Worm (Caenorhabditis elegans) whole organism, mixed stage, embryonic: ENCODE results near the gene rab-30.

ENCODE experiments used
- bed-3 ChIP-seq: fragments of 200-800 bp; sonication (Bioruptor generic); optimal IDR thresholded peaks from 3 replicates; lab custom pipeline; 2018; ENCODE audit warnings: mild to moderate bottlenecking, missing genetic modification characterization, moderate library complexity, missing compliant biosample characterization
- blmp-1 ChIP-seq: fragments of 150-350 bp; optimal IDR thresholded peaks from 2 replicates; lab custom pipeline; 2014; ENCODE audit warnings: missing biosample characterization, missing genetic modification characterization
- ceh-39 ChIP-seq: fragments of 150-350 bp; optimal IDR thresholded peaks from 2 replicates; lab custom pipeline; 2014; ENCODE audit warnings: missing biosample characterization, missing genetic modification characterization
- ceh-83 ChIP-seq: fragments of 200-800 bp; sonication (Bioruptor generic); optimal IDR thresholded peaks from 2 replicates; lab custom pipeline; 2018; ENCODE audit warnings: mild to moderate bottlenecking, missing genetic modification characterization, missing compliant biosample characterization
- cnd-1 ChIP-seq: fragments of 200-800 bp; sonication (Bioruptor generic); optimal IDR thresholded peaks from 2 replicates; lab custom pipeline; 2018; ENCODE audit warnings: mild to moderate bottlenecking, missing genetic modification characterization, missing compliant biosample characterization
- elt-1 ChIP-seq: sonication (generic microtip); optimal IDR thresholded peaks from 2 replicates; lab custom pipeline; 2017; ENCODE audit warnings: missing genetic modification characterization, mild to moderate bottlenecking, missing compliant biosample characterization, antibody characterized with exemption, moderate library complexity, borderline replicate concordance; ENCODE audit not compliant: insufficient read depth
- elt-3 ChIP-seq: fragments of 150-350 bp; optimal IDR thresholded peaks from 2 replicates; lab custom pipeline; 2014; ENCODE audit warnings: missing biosample characterization, missing genetic modification characterization
- flh-1 ChIP-seq: fragments of 200-800 bp; sonication (Bioruptor generic); optimal IDR thresholded peaks from 2 replicates; lab custom pipeline; 2018; ENCODE audit warnings: mild to moderate bottlenecking, missing genetic modification characterization, moderate library complexity, missing compliant biosample characterization
- ham-2 ChIP-seq: fragments of 200-800 bp; sonication (Bioruptor generic); optimal IDR thresholded peaks from 2 replicates; lab custom pipeline; 2018; ENCODE audit warnings: mild to moderate bottlenecking, missing genetic modification characterization, missing compliant biosample characterization
- hlh-1 ChIP-seq: fragments of 150-350 bp; optimal IDR thresholded peaks from 2 replicates; lab custom pipeline; 2014; ENCODE audit warnings: missing biosample characterization, missing genetic modification reagents, missing genetic modification characterization
- lin-32 ChIP-seq: fragments of 200-800 bp; sonication (Bioruptor generic); optimal IDR thresholded peaks from 2 replicates; lab custom pipeline; 2018; ENCODE audit warnings: mild to moderate bottlenecking, missing genetic modification characterization, missing compliant biosample characterization
- mab-5 ChIP-seq: fragments of 150-350 bp; optimal IDR thresholded peaks from 2 replicates; lab custom pipeline; 2014; ENCODE audit warnings: missing biosample characterization, missing genetic modification characterization
- mep-1 ChIP-seq: fragments of 150-350 bp; optimal IDR thresholded peaks from 2 replicates; lab custom pipeline; 2017; ENCODE audit warnings: missing biosample characterization, missing genetic modification reagents, missing genetic modification characterization, inconsistent platforms
- mls-2 ChIP-seq: sonication (generic microtip); optimal IDR thresholded peaks from 2 replicates; lab custom pipeline; 2016; ENCODE audit warnings: mild to moderate bottlenecking, missing genetic modification characterization, moderate library complexity, missing compliant biosample characterization
- nhr-12 ChIP-seq: fragments of 150-350 bp; optimal IDR thresholded peaks from 2 replicates; lab custom pipeline; 2014; ENCODE audit warnings: missing biosample characterization, missing genetic modification characterization
- nhr-237 ChIP-seq: fragments of 150-350 bp; optimal IDR thresholded peaks from 2 replicates; lab custom pipeline; 2014; ENCODE audit warnings: missing biosample characterization, missing genetic modification characterization
- nhr-28 ChIP-seq: fragments of 150-350 bp; optimal IDR thresholded peaks from 2 replicates; lab custom pipeline; 2014; ENCODE audit warnings: missing biosample characterization, missing genetic modification characterization
- nhr-76 ChIP-seq: sonication (generic microtip); optimal IDR thresholded peaks from 2 replicates; lab custom pipeline; 2017; ENCODE audit warnings: missing biosample characterization, missing genetic modification characterization
- pha-4 ChIP-seq: fragments of 150-350 bp; optimal IDR thresholded peaks from 2 replicates; lab custom pipeline; 2018; ENCODE audit warnings: missing biosample characterization, missing genetic modification reagents, missing genetic modification characterization
- sem-2 ChIP-seq: fragments of 200-800 bp; sonication (Bioruptor generic); optimal IDR thresholded peaks from 2 replicates; lab custom pipeline; 2018; ENCODE audit warnings: mild to moderate bottlenecking, missing genetic modification characterization, missing compliant biosample characterization
- sptf-1 ChIP-seq: sonication (generic microtip); optimal IDR thresholded peaks from 2 replicates; lab custom pipeline; 2017; ENCODE audit warnings: mild to moderate bottlenecking, missing genetic modification characterization, moderate library complexity, missing compliant biosample characterization
- tbx-8 ChIP-seq: fragments of 200-800 bp; sonication (Bioruptor generic); optimal IDR thresholded peaks from 2 replicates; lab custom pipeline; 2018; ENCODE audit warnings: mild to moderate bottlenecking, missing genetic modification characterization, moderate library complexity, missing compliant biosample characterization
- unc-120 ChIP-seq: sonication (generic microtip); optimal IDR thresholded peaks from 2 replicates; lab custom pipeline; 2017; ENCODE audit warnings: missing genetic modification characterization, missing compliant biosample characterization; ENCODE audit not compliant: poor library complexity, severe bottlenecking
- unc-39 ChIP-seq: fragments of 150-350 bp; optimal IDR thresholded peaks from 2 replicates; lab custom pipeline; 2014; ENCODE audit warnings: missing biosample characterization, missing genetic modification characterization
- unc-62 ChIP-seq: fragments of 150-350 bp; optimal IDR thresholded peaks from 2 replicates; lab custom pipeline; 2014; ENCODE audit warnings: missing biosample characterization, missing genetic modification reagents, missing genetic modification characterization
- zip-8 ChIP-seq: fragments of 150-350 bp; optimal IDR thresholded peaks from 2 replicates; lab custom pipeline; 2014; ENCODE audit warnings: missing biosample characterization, missing genetic modification characterization
- ztf-11 ChIP-seq: fragments of 150-350 bp; optimal IDR thresholded peaks from 2 replicates; lab custom pipeline; 2014; ENCODE audit warnings: missing biosample characterization, missing genetic modification characterization

rab-30 gene

DNA sequence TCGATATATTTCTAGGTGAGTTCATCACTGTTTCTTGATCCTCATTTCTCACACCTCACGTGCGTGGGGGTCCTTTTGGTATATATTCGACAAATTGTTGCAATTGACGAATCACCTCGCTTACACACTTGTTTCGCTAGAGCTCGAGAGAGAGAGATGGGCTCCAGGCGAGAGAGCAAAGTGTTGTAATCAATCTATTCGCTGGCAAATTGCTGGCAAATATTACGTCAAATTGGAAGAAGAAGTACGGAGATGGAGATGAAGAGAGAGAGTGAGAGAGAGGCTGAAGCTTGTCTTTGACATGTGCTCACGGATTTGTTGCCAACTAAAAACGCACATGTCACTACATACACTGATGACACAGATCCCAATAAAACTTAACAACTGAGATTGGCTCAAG is 34.5 kb upstream of the rab-30 start:
- peak; percentile 96 for TF ChIP-seq unc-62
- TF ChIP-seq cnd-1 (tag; lab: Kevin White, UChicago): no peak
- TF ChIP-seq mab-5: peak; percentile 9
- TF ChIP-seq nhr-237 (tag; lab: Kevin White, UChicago): no peak
- no peak for TF ChIP-seq elt-1 (tag; lab: Kevin White, UChicago)
- TF ChIP-seq hlh-1: peak; percentile 81
- no peak for TF ChIP-seq nhr-76 (tag; lab: Kevin White, UChicago)
- TF ChIP-seq unc-39: no peak
- peak; percentile 85 for TF ChIP-seq unc-120 (tag; lab: Kevin White, UChicago)
- TF ChIP-seq ceh-83 (GFP tag; lab: Kevin White, UChicago): no peak
- TF ChIP-seq flh-1 (GFP tag; lab: Kevin White, UChicago): no peak
- no peak for TF ChIP-seq tbx-8
- no peak for TF ChIP-seq ztf-11

DNA sequence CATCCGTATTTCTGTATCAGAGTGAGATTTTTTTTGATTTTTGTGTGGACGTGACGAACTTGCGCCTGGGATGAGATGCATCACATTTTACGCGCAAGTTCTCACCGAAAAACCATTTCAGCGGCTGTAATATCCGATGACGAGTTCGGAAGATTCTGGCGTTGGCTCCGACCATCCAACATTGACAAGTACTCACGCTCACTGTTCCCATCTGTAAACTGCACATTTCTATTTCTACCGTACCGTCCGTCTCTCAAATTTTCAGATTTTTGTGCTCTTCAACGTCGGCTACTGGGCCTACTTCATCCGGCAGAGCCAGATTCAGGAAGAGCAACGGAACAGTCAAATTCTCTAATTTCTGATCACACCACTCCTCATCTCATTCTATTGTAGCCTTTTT is 33.0 kb upstream of the rab-30 start:
- TF ChIP-seq mls-2 (tag; lab: Kevin White, UChicago): no peak
- no peak for TF ChIP-seq unc-39
- TF ChIP-seq elt-1 (tag; lab: Kevin White, UChicago): no peak
- no peak for TF ChIP-seq cnd-1 (tag; lab: Kevin White, UChicago)
- TF ChIP-seq nhr-237 (tag; lab: Kevin White, UChicago): no peak
- TF ChIP-seq unc-120 (tag; lab: Kevin White, UChicago): no peak
- TF ChIP-seq, all 35 proteins: peak for 0

DNA sequence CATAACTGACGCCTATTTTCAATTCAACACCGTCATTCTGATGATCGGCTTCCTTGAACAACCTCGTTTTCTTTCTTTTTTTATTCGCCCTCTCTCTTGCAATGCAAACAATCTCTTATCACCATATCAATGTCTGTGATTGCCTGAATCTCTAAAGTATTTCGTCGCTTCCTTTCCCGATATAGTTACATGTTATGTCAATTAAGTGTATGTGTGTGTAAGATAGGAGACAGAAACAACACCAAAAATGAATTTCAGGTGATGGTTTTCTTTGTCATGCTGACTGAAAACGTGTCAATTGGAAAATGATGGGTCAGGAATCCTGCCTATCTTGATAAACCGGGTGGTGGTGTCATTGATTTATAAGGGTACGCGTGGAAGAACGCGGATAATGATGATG is 27.1 kb upstream of the rab-30 start:
- TF ChIP-seq zip-8 (tag; lab: Kevin White, UChicago): no peak
- peak; percentile 30 for TF ChIP-seq unc-62
- peak; percentile 79 for TF ChIP-seq elt-3 (tag; lab: Kevin White, UChicago)

DNA sequence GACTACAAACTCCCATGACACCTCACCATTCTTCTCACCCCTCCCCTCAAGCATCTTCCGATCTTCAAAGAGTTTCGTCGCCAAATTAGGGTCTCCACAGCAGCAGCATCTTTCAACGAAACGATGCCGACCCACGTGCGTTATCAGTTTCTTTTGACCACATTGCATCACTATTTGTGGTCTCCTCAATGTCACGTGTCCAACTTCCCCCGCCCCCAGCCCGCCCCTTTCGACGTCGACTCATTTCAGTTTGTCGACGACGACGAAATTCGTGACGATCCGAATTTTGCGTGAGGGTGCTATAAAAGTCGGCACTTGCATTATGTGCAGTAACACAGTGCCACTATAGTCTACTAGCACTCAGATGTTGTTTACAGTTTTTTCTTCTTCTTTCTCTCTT is 26.2 kb upstream of the rab-30 start:
- TF ChIP-seq bed-3 (GFP tag; lab: Kevin White, UChicago) (no peak), unc-120 (tag; lab: Kevin White, UChicago) (no peak), zip-8 (tag; lab: Kevin White, UChicago) (no peak), lin-32 (GFP tag; lab: Kevin White, UChicago) (no peak), ham-2 (GFP tag; lab: Kevin White, UChicago) (no peak), sptf-1 (tag; lab: Kevin White, UChicago) (no peak), nhr-28 (no peak)
- TF ChIP-seq, all 35 proteins: peak for 0

DNA sequence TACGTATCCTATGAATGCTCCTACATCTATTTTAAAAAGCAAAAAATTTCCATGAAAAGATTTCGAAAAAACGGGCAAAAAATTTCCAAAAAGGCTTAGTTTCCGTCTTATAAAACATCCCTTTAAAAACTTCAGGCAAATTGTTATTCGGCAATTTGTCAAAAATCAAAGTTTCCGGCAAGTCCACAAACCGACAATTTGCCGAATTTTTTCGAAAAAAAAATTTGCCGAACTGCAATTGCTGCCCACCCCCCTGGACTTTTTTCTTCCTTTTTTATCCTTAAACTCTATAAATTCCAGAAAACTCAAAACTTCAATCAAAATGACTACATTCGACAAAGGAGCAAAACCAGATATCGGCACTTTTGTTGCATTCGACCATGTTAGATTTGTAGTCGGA is 25.2 kb upstream of the rab-30 start, which contains the start of gene hpd-1:
Gene hpd-1 (plus strand): TSS at position 301 of the 400 bp plus-strand sequence.
- TF ChIP-seq hlh-1: no peak
- TF ChIP-seq sem-2 (GFP tag; lab: Kevin White, UChicago): no peak
- TF ChIP-seq elt-3 (tag; lab: Kevin White, UChicago): no peak
- TF ChIP-seq unc-120 (tag; lab: Kevin White, UChicago): no peak
- TF ChIP-seq blmp-1 (tag; lab: Kevin White, UChicago): no peak
- TF ChIP-seq ceh-39: no peak
- TF ChIP-seq cnd-1 (tag; lab: Kevin White, UChicago): no peak
- TF ChIP-seq nhr-12 (tag; lab: Kevin White, UChicago): no peak
- no peak for TF ChIP-seq pha-4 (tag; lab: Kevin White, UChicago)
- TF ChIP-seq, all 35 proteins: peak for 0

DNA sequence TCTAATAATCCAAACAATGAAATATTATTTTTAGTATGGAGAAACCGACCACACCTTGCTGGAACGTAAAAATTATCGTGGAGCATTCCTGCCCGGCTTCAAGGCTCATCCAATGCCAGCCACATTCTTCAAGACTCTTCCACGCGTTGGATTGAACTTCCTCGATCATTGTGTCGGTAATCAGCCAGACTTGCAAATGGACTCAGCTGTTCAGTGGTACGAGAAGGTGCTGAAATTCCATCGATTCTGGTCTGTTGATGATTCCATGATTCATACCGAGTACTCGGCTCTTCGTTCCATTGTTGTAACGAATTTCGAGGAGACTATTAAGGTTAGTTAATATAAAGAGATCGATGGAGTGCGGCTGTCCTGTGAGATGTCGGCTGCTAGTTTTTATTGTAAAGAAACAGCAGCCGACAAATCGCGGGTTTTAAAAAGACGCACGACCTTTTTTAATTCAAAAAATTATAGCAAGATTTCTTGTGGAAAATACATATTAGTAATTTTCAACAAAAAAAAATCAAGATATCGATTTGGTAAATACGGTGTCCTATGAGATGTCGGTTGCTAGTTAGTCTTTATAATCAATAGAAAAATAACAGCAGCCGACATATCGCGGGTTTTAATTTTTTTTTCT is 24.2 kb upstream of the rab-30 start:
- TF ChIP-seq tbx-8 (no peak), flh-1 (GFP tag; lab: Kevin White, UChicago) (no peak), hlh-1 (no peak), mep-1 (tag; lab: Kevin White, UChicago) (no peak), blmp-1 (tag; lab: Kevin White, UChicago) (no peak), bed-3 (GFP tag; lab: Kevin White, UChicago) (no peak), zip-8 (tag; lab: Kevin White, UChicago) (no peak)
